Worm (Caenorhabditis elegans): ENCODE data around the gene K02C4.2.

DNA sequence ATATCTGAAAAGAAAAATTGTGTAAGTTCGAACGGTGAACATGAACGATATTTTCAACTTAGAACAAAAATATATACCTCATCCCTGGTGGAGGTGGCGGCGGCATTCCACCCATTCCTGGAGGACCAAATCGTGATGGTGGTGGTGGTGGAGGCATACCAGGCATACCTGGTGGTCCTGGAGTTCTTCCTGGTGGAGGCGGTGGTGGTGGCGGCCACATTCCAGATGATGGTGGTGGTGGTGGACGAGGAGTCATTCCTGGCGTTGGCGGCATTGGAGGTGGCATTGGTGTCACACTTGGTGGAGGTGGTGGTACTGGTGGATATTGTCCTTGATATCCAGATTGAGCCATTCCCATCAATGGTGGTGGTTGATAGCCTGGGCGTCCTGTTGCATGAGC is 40.9 kb upstream of the K02C4.2 start:
- no peak for TF ChIP-seq egl-27 (tag; optimal IDR thresholded peaks at IDR 0.05)
- no peak for TF ChIP-seq lin-39 (tag; optimal IDR thresholded peaks at IDR 0.05)
- TF ChIP-seq ztf-11 (tag; optimal IDR thresholded peaks at IDR 0.05), result no peak
- TF ChIP-seq unc-62 (GFP tag; optimal IDR thresholded peaks at IDR 0.05 in 1 of 2), result no peak
- TF ChIP-seq unc-62 (tag; optimal IDR thresholded peaks at IDR 0.05), result no peak
- no peak for TF ChIP-seq pha-4 (GFP tag; IDR thresholded peaks at IDR 0.05)
- TF ChIP-seq pha-4 (tag; optimal IDR thresholded peaks at IDR 0.05), result no peak
- TF ChIP-seq hlh-11 (tag; optimal IDR thresholded peaks at IDR 0.05), result no peak
- no peak for TF ChIP-seq zip-11 (GFP tag; IDR thresholded peaks at IDR 0.05)
- TF ChIP-seq daf-12 (tag; optimal IDR thresholded peaks at IDR 0.05), result no peak
- TF ChIP-seq unc-39 (tag; optimal IDR thresholded peaks at IDR 0.05), result no peak
- TF ChIP-seq Y5F2A.4 (GFP tag; optimal IDR thresholded peaks at IDR 0.05), result no peak
- TF ChIP-seq nhr-25 (tag; optimal IDR thresholded peaks at IDR 0.05; ENCODE audit: borderline replicate concordance, insufficient read depth), result no peak
- no peak for TF ChIP-seq fos-1 (tag; optimal IDR thresholded peaks at IDR 0.05)
